Fruit fly (Drosophila melanogaster): ENCODE data around the gene jp.
A peak's percentile ranks its signal among the peaks of the same experiment; 100 is the strongest.

Gene jp

dm6 chr2L:9520886-9521868 lies 45.4 kb downstream of the jp start, which contains the start of gene Oatp30B (continued):
- TF ChIP-seq tup (GFP tag; optimal IDR thresholded peaks at IDR 0.05), result peak; percentile 93
- peak; percentile 96 for TF ChIP-seq CG1603 (tag; optimal IDR thresholded peaks at IDR 0.05)
- peak; percentile 96 for TF ChIP-seq kay (GFP tag; optimal IDR thresholded peaks at IDR 0.05)
- peak; percentile 95 for TF ChIP-seq Nf-YA (GFP tag; IDR thresholded peaks at IDR 0.05)
- TF ChIP-seq peb (GFP tag; IDR thresholded peaks at IDR 0.05), result peak; percentile 93
- no peak for TF ChIP-seq hth (optimal IDR thresholded peaks at IDR 0.05)
- TF ChIP-seq Spps (tag; optimal IDR thresholded peaks at IDR 0.05), result peak; percentile 95
- peak; percentile 96 for TF ChIP-seq CG10979 (tag; optimal IDR thresholded peaks at IDR 0.05)
- peak; percentile 89 for TF ChIP-seq CG1792 (GFP tag; optimal IDR thresholded peaks at IDR 0.05)
- TF ChIP-seq Hmx (GFP tag; optimal IDR thresholded peaks at IDR 0.05), result peak; percentile 91
- TF ChIP-seq CkIIα-i1 (GFP tag; IDR thresholded peaks at IDR 0.05), result peak; percentile 78
- TF ChIP-seq CG3726 (GFP tag; IDR thresholded peaks at IDR 0.05), result peak; percentile 93; the same call in 2 of the 3 replicates
- peak; percentile 85 for TF ChIP-seq NC2α (GFP tag; optimal IDR thresholded peaks at IDR 0.05)
- TF ChIP-seq zf30C (GFP tag; optimal IDR thresholded peaks at IDR 0.05), result peak; percentile 18
- TF ChIP-seq Meics (GFP tag; optimal IDR thresholded peaks at IDR 0.05), result peak; percentile 94
- TF ChIP-seq CG6813 (GFP tag; optimal IDR thresholded peaks at IDR 0.05), result peak; percentile 94
- peak; percentile 97 for TF ChIP-seq CG12942 (GFP tag; optimal IDR thresholded peaks at IDR 0.05)
- peak; percentile 81 for TF ChIP-seq sima (GFP tag; optimal IDR thresholded peaks at IDR 0.05)
- TF ChIP-seq CG10543 (GFP tag; optimal IDR thresholded peaks at IDR 0.05), result peak; percentile 94
- TF ChIP-seq dmrt99B (tag; optimal IDR thresholded peaks at IDR 0.05), result peak; percentile 93
- TF ChIP-seq Camta (GFP tag; optimal IDR thresholded peaks at IDR 0.05), result peak; percentile 95
- TF ChIP-seq nom (GFP tag; optimal IDR thresholded peaks at IDR 0.05), result peak; percentile 72
- peak; percentile 87 for TF ChIP-seq CG3065 (GFP tag; optimal IDR thresholded peaks at IDR 0.05)
- peak; percentile 97 for TF ChIP-seq bbx (GFP tag; IDR thresholded peaks at IDR 0.05; ENCODE audit: partially characterized antibody)
- peak; percentile 96 for TF ChIP-seq CG18476 (GFP tag; optimal IDR thresholded peaks at IDR 0.05)
- TF ChIP-seq CG15479 (GFP tag; optimal IDR thresholded peaks at IDR 0.05), result peak; percentile 71
- TF ChIP-seq usp (GFP tag; optimal IDR thresholded peaks at IDR 0.05), result no peak
- peak; percentile 92 for TF ChIP-seq cato (GFP tag; optimal IDR thresholded peaks at IDR 0.05; ENCODE audit: borderline replicate concordance)
- TF ChIP-seq wek (GFP tag; optimal IDR thresholded peaks at IDR 0.05), result peak; percentile 73
- TF ChIP-seq CG9609 (GFP tag; optimal IDR thresholded peaks at IDR 0.05), result peak; percentile 95
- TF ChIP-seq pb (GFP tag; optimal IDR thresholded peaks at IDR 0.05), result peak; percentile 89
- peak; percentile 94 for TF ChIP-seq CG10462 (GFP tag; optimal IDR thresholded peaks at IDR 0.05)
- TF ChIP-seq unpg (GFP tag; optimal IDR thresholded peaks at IDR 0.05), result peak; percentile 98
- peak; percentile 54 for TF ChIP-seq D (optimal IDR thresholded peaks at IDR 0.05)
- TF ChIP-seq D (GFP tag; optimal IDR thresholded peaks at IDR 0.05), result peak; percentile 88
- TF ChIP-seq CG6254 (GFP tag; optimal IDR thresholded peaks at IDR 0.05), result peak; percentile 90
- peak; percentile 98 for TF ChIP-seq CG1602 (GFP tag; optimal IDR thresholded peaks at IDR 0.05)
- TF ChIP-seq nerfin-2 (GFP tag; IDR thresholded peaks at IDR 0.05; ENCODE audit: partially characterized antibody), result peak; percentile 87
- TF ChIP-seq ttk (GFP tag; IDR thresholded peaks at IDR 0.05), result peak; percentile 95
- peak; percentile 97 for TF ChIP-seq dmrt11E (tag; optimal IDR thresholded peaks at IDR 0.05)
- peak; percentile 95 for TF ChIP-seq Max (GFP tag; optimal IDR thresholded peaks at IDR 0.05)
- peak; percentile 94 for TF ChIP-seq CG12219 (GFP tag; optimal IDR thresholded peaks at IDR 0.05)
- peak; percentile 89 for TF ChIP-seq da (GFP tag; optimal IDR thresholded peaks at IDR 0.05)
- TF ChIP-seq Dref (GFP tag; IDR thresholded peaks at IDR 0.05), result no peak; the same call in 1 of the 2 replicates
- TF ChIP-seq CG2199 (GFP tag; IDR thresholded peaks at IDR 0.05), result peak; percentile 97
- peak; percentile 97 for TF ChIP-seq nmo (GFP tag; optimal IDR thresholded peaks at IDR 0.05)
- TF ChIP-seq Six4 (GFP tag; optimal IDR thresholded peaks at IDR 0.05), result peak; percentile 96
- peak; percentile 67 to 77 for TF ChIP-seq Trl (optimal IDR thresholded peaks at IDR 0.05)
- peak; percentile 96 for TF ChIP-seq Trl (GFP tag; optimal IDR thresholded peaks at IDR 0.05)

Data from whole organism, embryonic.